Worm (Caenorhabditis elegans) whole organism, L1 larva: ENCODE measurements around the gene C16A11.5.

Source experiments
- C04F5.9 ChIP-seq: sonication (generic microtip); optimal IDR thresholded peaks from 2 replicates; lab custom pipeline; 2016; ENCODE audit warnings: missing genetic modification characterization, missing compliant biosample characterization
- C34B4.2 ChIP-seq: sonication (generic microtip); optimal IDR thresholded peaks from 2 replicates; lab custom pipeline; 2017; ENCODE audit warnings: mild to moderate bottlenecking, missing genetic modification characterization, missing compliant biosample characterization
- F16B12.6 ChIP-seq: fragments of 150-350 bp; optimal IDR thresholded peaks from 2 replicates; lab custom pipeline; 2014; ENCODE audit warnings: missing biosample characterization, missing genetic modification characterization
- aly-2 ChIP-seq: fragments of 150-350 bp; optimal IDR thresholded peaks from 2 replicates; lab custom pipeline; 2014; ENCODE audit warnings: missing biosample characterization, missing genetic modification characterization
- blmp-1 ChIP-seq: fragments of 150-350 bp; optimal IDR thresholded peaks from 2 replicates; lab custom pipeline; 2014; ENCODE audit warnings: missing biosample characterization, missing genetic modification characterization
- ceh-8 ChIP-seq: fragments of 200-800 bp; sonication (Bioruptor generic); optimal IDR thresholded peaks from 2 replicates; lab custom pipeline; 2018; ENCODE audit warnings: mild to moderate bottlenecking, missing genetic modification characterization, moderate library complexity, missing compliant biosample characterization
- ceh-82 ChIP-seq, 3 experiments: fragments of 150-350 bp in 1 of 3; sonication (generic microtip) in 2 of 3; optimal IDR thresholded peaks; 2 replicates each; lab custom pipeline; 2014 to 2017; ENCODE audit warnings: missing biosample characterization in 3 of 3, missing genetic modification characterization in 3 of 3
- ceh-90 ChIP-seq: sonication (generic microtip); optimal IDR thresholded peaks from 2 replicates; lab custom pipeline; 2016; ENCODE audit warnings: missing genetic modification characterization, missing compliant biosample characterization
- ces-1 ChIP-seq: fragments of 150-350 bp; optimal IDR thresholded peaks from 2 replicates; lab custom pipeline; 2014; ENCODE audit warnings: missing biosample characterization, missing genetic modification reagents, missing genetic modification characterization
- efl-1 ChIP-seq, 4 experiments: fragments of 150-350 bp; optimal IDR thresholded peaks in 3 of 4; peaks in 1 of 4; 1 replicate in 1 of 4; 2 replicates in 3 of 4; lab custom pipeline; 2014; ENCODE audit warnings: missing biosample characterization in 2 of 4, missing genetic modification characterization in 2 of 4, missing genetic modification reagents in 2 of 4
- egl-13 ChIP-seq: sonication (generic microtip); optimal IDR thresholded peaks from 2 replicates; lab custom pipeline; 2016; ENCODE audit warnings: missing genotype, missing genetic modification reagents, missing genetic modification characterization, missing compliant biosample characterization
- egl-27 ChIP-seq, 2 experiments: fragments of 150-350 bp in 1 of 2; sonication (generic microtip); optimal IDR thresholded peaks; 3 replicates each; lab custom pipeline; 2017 to 2018; ENCODE audit warnings: missing biosample characterization in 2 of 2, missing genetic modification characterization in 2 of 2, missing genetic modification reagents in 2 of 2
- elt-2 ChIP-seq: sonication (generic microtip); optimal IDR thresholded peaks from 2 replicates; lab custom pipeline; 2016; ENCODE audit warnings: missing genetic modification characterization, mild to moderate bottlenecking, inconsistent platforms, missing compliant biosample characterization, missing genetic modification reagents
- elt-3 ChIP-seq, 6 experiments: fragments of 150-350 bp in 1 of 6; sonication (generic microtip); optimal IDR thresholded peaks; 2 replicates each; lab custom pipeline; 2017 to 2018; ENCODE audit warnings: missing biosample characterization in 6 of 6, missing genetic modification characterization in 6 of 6, inconsistent platforms in 1 of 6
- ets-5 ChIP-seq: fragments of 200-800 bp; sonication (Bioruptor generic); IDR thresholded peaks from 2 replicates; pipeline ENCODE4 v1.3.6; 2022; ENCODE audit warnings: missing genetic modification characterization, missing compliant biosample characterization
- fos-1 ChIP-seq: fragments of 150-350 bp; optimal IDR thresholded peaks from 2 replicates; lab custom pipeline; 2014; ENCODE audit warnings: missing biosample characterization, missing genetic modification characterization
- grh-1 ChIP-seq: fragments of 200-800 bp; sonication (Bioruptor generic); IDR thresholded peaks from 2 replicates; pipeline ENCODE4 v1.3.6; 2022; ENCODE audit warnings: missing genetic modification reagents, missing genetic modification characterization, missing compliant biosample characterization
- hlh-17 ChIP-seq: fragments of 200-800 bp; sonication (Bioruptor generic); optimal IDR thresholded peaks from 2 replicates; lab custom pipeline; 2018; ENCODE audit warnings: missing genetic modification characterization, mild to moderate bottlenecking, missing compliant biosample characterization, moderate library complexity, borderline replicate concordance
- irx-1 ChIP-seq: sonication (generic microtip); optimal IDR thresholded peaks from 2 replicates; lab custom pipeline; 2016; ENCODE audit warnings: missing genetic modification characterization, missing compliant biosample characterization
- jun-1 ChIP-seq: fragments of 150-350 bp; optimal IDR thresholded peaks from 2 replicates; lab custom pipeline; 2014; ENCODE audit warnings: missing biosample characterization, missing genetic modification reagents, missing genetic modification characterization
- lin-13 ChIP-seq: fragments of 150-350 bp; optimal IDR thresholded peaks from 2 replicates; lab custom pipeline; 2014; ENCODE audit warnings: missing biosample characterization, missing genetic modification reagents, missing genetic modification characterization
- lin-14 ChIP-seq: fragments of 200-800 bp; sonication (Bioruptor generic); optimal IDR thresholded peaks from 2 replicates; lab custom pipeline; 2018; ENCODE audit warnings: mild to moderate bottlenecking, missing genetic modification characterization, moderate library complexity, missing compliant biosample characterization
- lin-35 ChIP-seq, 2 experiments: fragments of 150-350 bp; optimal IDR thresholded peaks; 2 replicates each; lab custom pipeline; 2014; ENCODE audit warnings: missing biosample characterization in 2 of 2, missing genetic modification characterization in 2 of 2, missing genetic modification reagents in 2 of 2
- lir-3 ChIP-seq: sonication (generic microtip); optimal IDR thresholded peaks from 2 replicates; lab custom pipeline; 2016; ENCODE audit warnings: mild to moderate bottlenecking, missing genetic modification characterization, moderate library complexity, missing compliant biosample characterization; ENCODE audit not compliant: poor library complexity
- nhr-11 ChIP-seq: fragments of 150-350 bp; optimal IDR thresholded peaks from 2 replicates; lab custom pipeline; 2014; ENCODE audit warnings: missing biosample characterization, missing genetic modification characterization
- nhr-12 ChIP-seq: sonication (generic microtip); optimal IDR thresholded peaks from 2 replicates; lab custom pipeline; 2017; ENCODE audit warnings: missing biosample characterization, missing genetic modification characterization
- nhr-19 ChIP-seq: fragments of 200-800 bp; sonication (Bioruptor generic); conservative IDR thresholded peaks from 2 replicates; pipeline ENCODE4 v1.3.6; 2022; ENCODE audit warnings: missing genetic modification characterization, missing compliant biosample characterization
- nhr-20 ChIP-seq: sonication (generic microtip); optimal IDR thresholded peaks from 2 replicates; lab custom pipeline; 2016; ENCODE audit warnings: mild to moderate bottlenecking, missing genetic modification characterization, missing compliant biosample characterization
- nhr-237 ChIP-seq: fragments of 150-350 bp; optimal IDR thresholded peaks from 2 replicates; lab custom pipeline; 2014; ENCODE audit warnings: missing biosample characterization, missing genetic modification characterization
- nhr-28 ChIP-seq: fragments of 150-350 bp; optimal IDR thresholded peaks from 2 replicates; lab custom pipeline; 2014; ENCODE audit warnings: missing biosample characterization, missing genetic modification characterization
- nhr-85 ChIP-seq: sonication (generic microtip); peaks from one replicate; lab custom pipeline; 2016; ENCODE audit warnings: missing genetic modification characterization, inconsistent platforms, missing compliant biosample characterization
- nhr-90 ChIP-seq: sonication (generic microtip); optimal IDR thresholded peaks from 2 replicates; lab custom pipeline; 2016; ENCODE audit warnings: mild to moderate bottlenecking, missing genetic modification characterization, missing compliant biosample characterization; ENCODE audit not compliant: poor library complexity
- pag-3 ChIP-seq: sonication (generic microtip); optimal IDR thresholded peaks from 2 replicates; lab custom pipeline; 2017; ENCODE audit warnings: missing genetic modification characterization, mild to moderate bottlenecking, missing compliant biosample characterization, antibody characterized with exemption, borderline replicate concordance; ENCODE audit not compliant: insufficient read depth
- pax-3 ChIP-seq: fragments of 200-800 bp; sonication (Bioruptor generic); optimal IDR thresholded peaks from 2 replicates; lab custom pipeline; 2018; ENCODE audit warnings: mild to moderate bottlenecking, missing genetic modification characterization, moderate library complexity, missing compliant biosample characterization
- pqm-1 ChIP-seq: sonication (generic microtip); optimal IDR thresholded peaks from 3 replicates; lab custom pipeline; 2017; ENCODE audit warnings: missing biosample characterization, missing genetic modification characterization
- skn-1 ChIP-seq: fragments of 150-350 bp; optimal IDR thresholded peaks from 2 replicates; lab custom pipeline; 2014; ENCODE audit warnings: missing biosample characterization, missing genetic modification characterization
- snu-23 ChIP-seq: sonication (generic microtip); optimal IDR thresholded peaks from 2 replicates; lab custom pipeline; 2016; ENCODE audit warnings: missing genetic modification characterization, missing compliant biosample characterization
- tbx-2 ChIP-seq: sonication (generic microtip); optimal IDR thresholded peaks from 2 replicates; lab custom pipeline; 2016; ENCODE audit warnings: missing genetic modification characterization, missing compliant biosample characterization
- unc-30 ChIP-seq: sonication (generic microtip); optimal IDR thresholded peaks from 2 replicates; lab custom pipeline; 2017; ENCODE audit warnings: missing biosample characterization, missing genetic modification characterization
- zip-4 ChIP-seq: fragments of 200-800 bp; sonication (Bioruptor generic); optimal IDR thresholded peaks from 2 replicates; lab custom pipeline; 2018; ENCODE audit warnings: mild to moderate bottlenecking, missing genetic modification characterization, moderate library complexity, missing compliant biosample characterization
- ztf-11 ChIP-seq, 2 experiments: sonication (generic microtip); optimal IDR thresholded peaks; 2 replicates each; lab custom pipeline; 2016 to 2017; ENCODE audit warnings: missing genetic modification characterization in 2 of 2, missing biosample characterization in 1 of 2, missing compliant biosample characterization in 1 of 2

Gene C16A11.5

DNA sequence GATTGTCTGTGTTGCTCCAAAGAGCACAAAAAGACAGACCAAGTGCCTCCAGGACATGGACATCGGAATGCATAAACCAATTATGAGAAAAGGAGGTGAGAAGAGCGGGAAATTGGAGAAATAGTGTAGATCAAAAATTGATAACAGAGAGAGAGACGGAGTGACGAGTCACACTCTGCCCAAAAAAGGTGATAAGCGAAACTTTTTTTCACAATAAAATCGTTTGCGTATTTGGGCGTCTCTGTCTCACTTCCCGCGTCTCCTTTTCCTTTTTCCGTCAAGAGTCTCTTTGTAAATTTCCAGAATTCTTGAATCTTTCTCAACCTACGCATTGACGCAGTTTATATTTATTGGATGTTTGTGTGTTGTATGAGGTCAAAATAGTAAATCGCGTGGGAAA is 29.0 kb upstream of the C16A11.5 start, which contains the start of gene mth-2:
Gene mth-2, minus strand, starts transcription at position 188 of the 400 bp plus-strand sequence.
- TF ChIP-seq ets-5 (no peak), nhr-11 (tag; lab: Kevin White, UChicago) (no peak), nhr-20 (tag; lab: Kevin White, UChicago) (no peak), nhr-90 (tag; lab: Kevin White, UChicago) (no peak), nhr-19 (no peak), pax-3 (tag; lab: Kevin White, UChicago) (no peak), pqm-1 (tag; lab: Kevin White, UChicago) (peak; percentile 22), hlh-17 (GFP tag; lab: Kevin White, UChicago) (no peak), elt-3 (tag; optimal IDR thresholded peaks at IDR 0.05; lab: Kevin White, UChicago) (peak in 1 of 6 experiments; percentile 46), lin-13 (no peak), irx-1 (no peak), lin-35 (GFP tag; optimal IDR thresholded peaks at IDR 0.05; lab: Kevin White, UChicago) (peak in 1 of 2 experiments; percentile 42), tbx-2 (tag; lab: Kevin White, UChicago) (no peak), lin-14 (GFP tag; lab: Kevin White, UChicago) (peak; percentile 10), jun-1 (tag; lab: Kevin White, UChicago) (no peak), unc-30 (tag; lab: Kevin White, UChicago) (no peak), elt-2 (tag; lab: Kevin White, UChicago) (peak; percentile 93), zip-4 (GFP tag; lab: Kevin White, UChicago) (no peak), egl-27 (tag; optimal IDR thresholded peaks at IDR 0.05; lab: Kevin White, UChicago) (no peak), ztf-11 (tag; optimal IDR thresholded peaks at IDR 0.05; lab: Kevin White, UChicago) (no peak), ceh-90 (tag; lab: Kevin White, UChicago) (no peak), C04F5.9 (tag; lab: Kevin White, UChicago) (no peak)

DNA sequence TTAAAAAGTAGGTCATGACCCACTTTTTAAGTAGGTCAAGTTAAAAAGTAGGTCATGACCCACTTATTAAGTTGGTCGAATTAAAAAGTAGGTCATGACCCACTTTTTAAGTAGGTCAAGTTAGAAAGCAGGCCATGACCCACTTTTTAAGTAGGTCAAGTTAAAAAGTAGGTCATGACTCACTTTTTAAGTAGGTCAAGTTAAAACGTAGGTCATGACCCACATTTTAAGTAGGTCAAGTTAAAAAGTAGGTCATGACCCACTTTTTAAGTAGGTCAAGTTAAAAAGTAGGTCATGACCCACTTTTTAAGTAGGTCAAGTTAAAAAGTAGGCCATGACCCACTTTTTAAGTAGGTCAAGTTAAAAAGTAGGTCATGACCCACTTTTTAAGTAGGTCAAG is 20.5 kb upstream of the C16A11.5 start:
- peak; percentile 95 for TF ChIP-seq nhr-85 (tag; lab: Kevin White, UChicago)

DNA sequence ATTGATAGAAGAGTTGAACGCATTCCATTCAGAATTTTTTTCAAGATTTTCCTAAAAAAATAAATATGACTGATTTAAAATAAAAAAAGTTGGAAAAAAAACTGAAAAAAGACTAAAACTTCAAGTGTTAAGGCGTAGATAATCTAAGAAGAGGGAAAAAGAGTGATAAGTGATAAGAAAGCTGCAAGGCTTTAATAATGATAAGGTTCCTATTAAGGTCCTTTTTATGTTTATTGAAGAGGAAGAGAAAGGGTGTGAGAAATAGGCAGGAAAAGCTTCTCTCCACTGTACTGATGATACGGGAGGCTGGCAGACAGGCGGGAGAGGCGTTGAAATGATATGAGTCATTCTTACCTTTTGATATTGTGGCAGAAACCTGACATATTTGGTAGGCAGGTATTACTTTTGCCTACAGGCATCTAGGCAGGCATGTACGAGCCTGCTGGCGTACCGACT is 19.3 kb upstream of the C16A11.5 start, which contains the start of gene mth-1:
Gene mth-1, minus strand, starts transcription at position 51 of the 456 bp plus-strand sequence.
- TF ChIP-seq ceh-82 (tag; optimal IDR thresholded peaks at IDR 0.05; lab: Kevin White, UChicago) (no peak), efl-1 (optimal IDR thresholded peaks at IDR 0.05; lab: Kevin White, UChicago) (no peak), efl-1 (GFP tag; optimal IDR thresholded peaks at IDR 0.05 in 1 of 2; lab: Kevin White, UChicago) (peak in 1 of 2 experiments; percentile 40), nhr-12 (tag; lab: Kevin White, UChicago) (no peak), elt-2 (tag; lab: Kevin White, UChicago) (peak; percentile 97), nhr-237 (no peak)

DNA sequence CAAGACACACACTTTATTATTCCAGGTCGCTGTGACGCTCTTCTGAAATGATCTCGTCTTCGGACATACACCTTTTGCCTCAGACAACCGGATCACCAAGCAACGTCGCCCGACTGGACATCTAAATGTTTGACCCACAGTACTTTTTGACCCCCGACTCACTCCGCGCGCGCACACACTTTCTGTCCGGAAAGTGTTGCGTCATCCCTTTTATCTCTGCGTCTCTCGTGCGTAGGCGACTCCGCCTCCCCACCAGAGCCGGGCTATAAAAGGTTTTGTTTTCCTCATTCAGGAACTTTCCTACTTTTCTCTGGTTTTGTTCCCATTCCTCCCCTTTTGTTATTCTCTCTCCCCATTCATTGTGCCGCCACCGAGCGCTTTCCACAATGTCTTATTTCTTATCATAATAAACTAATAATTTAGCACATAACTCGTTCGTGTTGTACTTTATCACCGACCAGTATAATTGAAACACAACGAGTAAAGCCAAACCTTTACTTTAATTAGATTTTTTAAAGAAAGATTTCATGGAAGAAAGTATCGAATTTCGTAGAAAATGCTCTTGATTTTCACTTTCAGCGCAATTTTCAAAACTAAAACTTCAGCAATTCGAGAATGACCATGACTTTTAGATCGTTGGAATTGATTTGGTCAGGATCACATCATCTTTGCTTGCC is 13.9 kb upstream of the C16A11.5 start, which contains the start of gene F31D5.6:
Gene F31D5.6, plus strand, starts transcription at position 627 of the 677 bp plus-strand sequence.
- TF ChIP-seq nhr-12 (tag; lab: Kevin White, UChicago) (no peak), skn-1 (tag; lab: Kevin White, UChicago) (no peak), aly-2 (tag; lab: Kevin White, UChicago) (no peak), pag-3 (tag; lab: Kevin White, UChicago) (no peak), egl-27 (tag; optimal IDR thresholded peaks at IDR 0.05; lab: Kevin White, UChicago) (no peak), nhr-85 (tag; lab: Kevin White, UChicago) (no peak), pax-3 (tag; lab: Kevin White, UChicago) (no peak), hlh-17 (GFP tag; lab: Kevin White, UChicago) (no peak)

DNA sequence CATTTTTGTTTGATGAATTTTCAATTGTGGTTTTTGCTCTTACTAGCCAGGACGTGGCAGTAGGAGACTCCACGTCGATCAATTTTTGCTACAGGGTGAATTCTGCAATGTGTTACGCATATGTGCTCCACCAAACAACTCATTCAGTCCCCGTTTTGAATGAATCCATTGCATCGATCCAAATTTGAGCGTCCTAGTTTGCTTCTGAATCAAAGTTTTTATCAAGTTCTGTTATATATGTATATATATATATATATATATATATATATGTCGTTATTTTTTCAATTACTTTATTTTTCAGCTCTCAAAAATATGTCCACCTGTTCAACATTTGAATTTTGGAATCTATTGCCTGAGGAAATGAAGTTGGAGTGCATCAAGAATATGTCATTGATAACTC is 12.0 kb upstream of the C16A11.5 start, which contains the start of gene F31D5.7:
Gene F31D5.7, plus strand, starts transcription at position 301 of the 400 bp plus-strand sequence.
- TF ChIP-seq lir-3 (tag; lab: Kevin White, UChicago) (no peak), ces-1 (no peak), grh-1 (no peak), F16B12.6 (tag; lab: Kevin White, UChicago) (no peak), ceh-8 (GFP tag; lab: Kevin White, UChicago) (no peak), blmp-1 (tag; lab: Kevin White, UChicago) (no peak), aly-2 (tag; lab: Kevin White, UChicago) (no peak), egl-13 (tag; lab: Kevin White, UChicago) (no peak), fos-1 (tag; lab: Kevin White, UChicago) (no peak), snu-23 (GFP tag; lab: Kevin White, UChicago) (no peak), jun-1 (tag; lab: Kevin White, UChicago) (no peak), C34B4.2 (no peak), nhr-28 (tag; lab: Kevin White, UChicago) (no peak)
